Worm (Caenorhabditis elegans) whole organism, late embryonic: Measurements from ENCODE around the gene nas-22.

Source experiments
- F13H6.1 ChIP-seq: sonication (generic microtip); optimal IDR thresholded peaks from 2 replicates; lab custom pipeline; 2016; ENCODE audit warnings: missing genetic modification characterization, missing compliant biosample characterization
- K02D7.2 ChIP-seq: sonication (generic microtip); optimal IDR thresholded peaks from 2 replicates; lab custom pipeline; 2017; ENCODE audit warnings: mild to moderate bottlenecking, missing genetic modification characterization, missing compliant biosample characterization
- K09A11.1 ChIP-seq: sonication (generic microtip); optimal IDR thresholded peaks from 2 replicates; lab custom pipeline; 2017; ENCODE audit warnings: antibody characterized with exemption, mild to moderate bottlenecking, missing genetic modification characterization, missing compliant biosample characterization; ENCODE audit not compliant: insufficient read depth
- Y22D7AL.16 ChIP-seq: sonication (generic microtip); optimal IDR thresholded peaks from 2 replicates; lab custom pipeline; 2016; ENCODE audit warnings: missing genetic modification characterization, missing compliant biosample characterization
- ama-1 ChIP-seq: fragments of 150-350 bp; optimal IDR thresholded peaks from 2 replicates; lab custom pipeline; 2014
- ceh-14 ChIP-seq: sonication (generic microtip); optimal IDR thresholded peaks from 2 replicates; lab custom pipeline; 2016; ENCODE audit warnings: missing genotype, missing genetic modification characterization, missing compliant biosample characterization
- ceh-2 ChIP-seq: sonication (generic microtip); optimal IDR thresholded peaks from 2 replicates; lab custom pipeline; 2016; ENCODE audit warnings: missing genotype, missing genetic modification characterization, missing compliant biosample characterization
- ceh-22 ChIP-seq: sonication (generic microtip); optimal IDR thresholded peaks from 2 replicates; lab custom pipeline; 2017; ENCODE audit warnings: missing biosample characterization, missing genetic modification characterization
- ceh-24 ChIP-seq: sonication (generic microtip); optimal IDR thresholded peaks from 2 replicates; lab custom pipeline; 2016; ENCODE audit warnings: mild to moderate bottlenecking, missing genetic modification characterization, missing compliant biosample characterization
- ceh-30 ChIP-seq: fragments of 150-350 bp; optimal IDR thresholded peaks from 2 replicates; lab custom pipeline; 2014; ENCODE audit warnings: missing biosample characterization, missing genetic modification characterization
- ceh-45 ChIP-seq: fragments of 200-800 bp; sonication (Bioruptor generic); IDR thresholded peaks from 2 replicates; pipeline ENCODE4 v1.3.6; 2022; ENCODE audit warnings: missing genetic modification reagents, missing genetic modification characterization, missing compliant biosample characterization
- ceh-48 ChIP-seq: sonication (generic microtip); optimal IDR thresholded peaks from 2 replicates; lab custom pipeline; 2016; ENCODE audit warnings: missing genetic modification characterization, inconsistent platforms, missing compliant biosample characterization
- ceh-6 ChIP-seq: fragments of 200-800 bp; sonication (Bioruptor generic); optimal IDR thresholded peaks from 2 replicates; lab custom pipeline; 2018; ENCODE audit warnings: mild to moderate bottlenecking, missing genetic modification characterization, missing compliant biosample characterization
- ceh-9 ChIP-seq: sonication (generic microtip); optimal IDR thresholded peaks from 2 replicates; lab custom pipeline; 2016; ENCODE audit warnings: mild to moderate bottlenecking, missing genetic modification characterization, inconsistent platforms, missing compliant biosample characterization
- dmd-4 ChIP-seq: sonication (generic microtip); optimal IDR thresholded peaks from 2 replicates; lab custom pipeline; 2016; ENCODE audit warnings: borderline replicate concordance, missing genetic modification characterization, missing compliant biosample characterization
- elt-4 ChIP-seq: sonication (generic microtip); optimal IDR thresholded peaks from 2 replicates; lab custom pipeline; 2016; ENCODE audit warnings: missing genetic modification characterization, missing compliant biosample characterization
- fkh-10 ChIP-seq: fragments of 150-350 bp; optimal IDR thresholded peaks from 2 replicates; lab custom pipeline; 2014; ENCODE audit warnings: missing biosample characterization, missing genetic modification reagents, missing genetic modification characterization
- gmeb-2 ChIP-seq: sonication (generic microtip); optimal IDR thresholded peaks from 2 replicates; lab custom pipeline; 2016; ENCODE audit warnings: missing genetic modification characterization, inconsistent platforms, missing compliant biosample characterization
- hlh-13 ChIP-seq: fragments of 200-800 bp; sonication (Bioruptor generic); optimal IDR thresholded peaks from 2 replicates; lab custom pipeline; 2018; ENCODE audit warnings: mild to moderate bottlenecking, missing genetic modification characterization, missing compliant biosample characterization
- nhr-11 ChIP-seq: fragments of 150-350 bp; optimal IDR thresholded peaks from 2 replicates; lab custom pipeline; 2014; ENCODE audit warnings: missing biosample characterization, missing genetic modification characterization
- pat-9 ChIP-seq: fragments of 200-800 bp; sonication (Bioruptor generic); optimal IDR thresholded peaks from 2 replicates; lab custom pipeline; 2018; ENCODE audit warnings: mild to moderate bottlenecking, missing genetic modification characterization, moderate library complexity, missing compliant biosample characterization
- pha-2 ChIP-seq: sonication (generic microtip); optimal IDR thresholded peaks from 2 replicates; lab custom pipeline; 2017; ENCODE audit warnings: mild to moderate bottlenecking, missing genetic modification characterization, missing compliant biosample characterization
- pha-4 ChIP-seq: fragments of 150-350 bp; optimal IDR thresholded peaks from 2 replicates; lab custom pipeline; 2018; ENCODE audit warnings: missing biosample characterization, missing genetic modification reagents, missing genetic modification characterization
- pqm-1 ChIP-seq: sonication (generic microtip); optimal IDR thresholded peaks from 2 replicates; lab custom pipeline; 2016; ENCODE audit warnings: missing genetic modification characterization, missing compliant biosample characterization
- pros-1 ChIP-seq: fragments of 150-350 bp; optimal IDR thresholded peaks from 2 replicates; lab custom pipeline; 2014; ENCODE audit warnings: missing biosample characterization, missing genetic modification reagents, missing genetic modification characterization
- ref-2 ChIP-seq: sonication (generic microtip); optimal IDR thresholded peaks from 2 replicates; lab custom pipeline; 2016; ENCODE audit warnings: missing genetic modification characterization, missing compliant biosample characterization
- sdc-2 ChIP-seq: sonication (generic microtip); optimal IDR thresholded peaks from 2 replicates; lab custom pipeline; 2016; ENCODE audit warnings: missing genotype, missing genetic modification characterization, missing compliant biosample characterization
- ttx-3 ChIP-seq: sonication (generic microtip); optimal IDR thresholded peaks from 2 replicates; lab custom pipeline; 2016; ENCODE audit warnings: missing genetic modification reagents, missing genetic modification characterization, missing compliant biosample characterization
- unc-3 ChIP-seq, 2 experiments: fragments of 200-800 bp in 1 of 2; sonication (Bioruptor generic) in 1 of 2; sonication (generic microtip) in 1 of 2; conservative IDR thresholded peaks in 1 of 2; optimal IDR thresholded peaks in 1 of 2; 2 replicates each; pipeline versions ENCODE4 v1.3.6 to Lab custom; 2016 to 2022; ENCODE audit warnings: missing compliant biosample characterization in 2 of 2, missing genetic modification characterization in 2 of 2, missing genetic modification reagents in 1 of 2
- unc-42 ChIP-seq: sonication (generic microtip); optimal IDR thresholded peaks from 2 replicates; lab custom pipeline; 2016; ENCODE audit warnings: missing genotype, missing genetic modification characterization, missing compliant biosample characterization
- zip-5 ChIP-seq: sonication (generic microtip); optimal IDR thresholded peaks from 2 replicates; lab custom pipeline; 2016; ENCODE audit warnings: missing genetic modification characterization, missing compliant biosample characterization

Gene nas-22

ce11 chrV:11492456-11492855 is 18.0 kb downstream of the nas-22 start, which contains the start of gene T11F9.21:
Gene T11F9.21 (plus strand): TSS chrV:11492756.
- no peak for TF ChIP-seq unc-42 (tag; lab: Kevin White, UChicago)
- TF ChIP-seq ceh-24 (tag; lab: Kevin White, UChicago): no peak
- no peak for TF ChIP-seq pros-1 (tag; lab: Kevin White, UChicago)
- TF ChIP-seq K09A11.1 (tag; lab: Kevin White, UChicago): no peak
- no peak for TF ChIP-seq ceh-9
- TF ChIP-seq ceh-30 (tag; lab: Kevin White, UChicago): no peak
- TF ChIP-seq ref-2: no peak
- no peak for TF ChIP-seq pha-2 (tag; lab: Kevin White, UChicago)
- TF ChIP-seq F13H6.1 (tag; lab: Kevin White, UChicago): no peak
- no peak for TF ChIP-seq dmd-4 (tag; lab: Kevin White, UChicago)
- TF ChIP-seq ceh-14 (tag; lab: Kevin White, UChicago): no peak
- TF ChIP-seq ama-1: no peak
- TF ChIP-seq Y22D7AL.16 (tag; lab: Kevin White, UChicago): no peak
- no peak for TF ChIP-seq gmeb-2 (tag; lab: Kevin White, UChicago)

ce11 chrV:11496283-11496682 is 21.8 kb downstream of the nas-22 start, which contains the start of gene htrl-1:
Gene htrl-1 (minus strand): TSS chrV:11496383.
- TF ChIP-seq ceh-22 (tag; lab: Kevin White, UChicago): no peak
- no peak for TF ChIP-seq pqm-1 (tag; lab: Kevin White, UChicago)
- no peak for TF ChIP-seq K02D7.2 (tag; lab: Kevin White, UChicago)
- no peak for TF ChIP-seq pha-4 (tag; lab: Kevin White, UChicago)
- no peak for TF ChIP-seq gmeb-2 (tag; lab: Kevin White, UChicago)
- TF ChIP-seq ceh-9: no peak
- no peak for TF ChIP-seq hlh-13 (GFP tag; lab: Kevin White, UChicago)
- no peak for TF ChIP-seq zip-5 (tag; lab: Kevin White, UChicago)
- no peak for TF ChIP-seq elt-4
- no peak for TF ChIP-seq ceh-14 (tag; lab: Kevin White, UChicago)
- TF ChIP-seq ceh-45 (GFP tag; lab: Robert Waterston, UW): no peak
- TF ChIP-seq ceh-24 (tag; lab: Kevin White, UChicago): no peak
- no peak for TF ChIP-seq ceh-2 (tag; lab: Kevin White, UChicago)
- TF ChIP-seq pat-9: no peak

- TF ChIP-seq F13H6.1 (tag; lab: Kevin White, UChicago) (no peak), ceh-2 (tag; lab: Kevin White, UChicago) (no peak)
Measured at ce11 chrV:11497475-11497874, 23.0 kb downstream of the nas-22 start.

- TF ChIP-seq ttx-3 (tag; lab: Kevin White, UChicago) (no peak), nhr-11 (tag; lab: Kevin White, UChicago) (no peak)
Measured at ce11 chrV:11499786-11500185, 25.3 kb downstream of the nas-22 start.

ce11 chrV:11500980-11501379 is 26.5 kb downstream of the nas-22 start:
- no peak for TF ChIP-seq pros-1 (tag; lab: Kevin White, UChicago)
- no peak for TF ChIP-seq sdc-2 (tag; lab: Kevin White, UChicago)
- TF ChIP-seq unc-3 (GFP tag; conservative IDR thresholded peaks at IDR 0.05; lab: Robert Waterston, UW): no peak
- TF ChIP-seq unc-3 (tag; optimal IDR thresholded peaks at IDR 0.05; lab: Kevin White, UChicago): no peak
- no peak for TF ChIP-seq ceh-48
- no peak for TF ChIP-seq ceh-24 (tag; lab: Kevin White, UChicago)
- TF ChIP-seq ceh-6 (GFP tag; lab: Kevin White, UChicago): no peak
- TF ChIP-seq fkh-10 (GFP tag; lab: Kevin White, UChicago): no peak
